Fruit fly (Drosophila melanogaster): ENCODE data around the gene CG15362.

dm6 chr2L:1967301-1967700 is 13.7 kb upstream of the CG15362 start:
- TF ChIP-seq CG8478 (optimal IDR thresholded peaks at IDR 0.05) (no peak), psq (optimal IDR thresholded peaks at IDR 0.05) (no peak)
